Worm (Caenorhabditis elegans) whole organism, L4/young adult: Measurements from ENCODE around the gene ule-3.

ENCODE experiments used
- W03F9.2 ChIP-seq: fragments of 150-350 bp; optimal IDR thresholded peaks from 2 replicates; lab custom pipeline; 2014; ENCODE audit warnings: missing biosample characterization, missing genetic modification characterization
- dao-5 ChIP-seq: sonication (generic microtip); optimal IDR thresholded peaks from 2 replicates; lab custom pipeline; 2016; ENCODE audit warnings: missing genotype, missing genetic modification characterization, moderate library complexity, missing compliant biosample characterization
- him-1 ChIP-seq: sonication (generic microtip); optimal IDR thresholded peaks from 2 replicates; lab custom pipeline; 2016; ENCODE audit warnings: missing genotype, missing genetic modification reagents, missing genetic modification characterization, missing compliant biosample characterization

The ule-3 gene

ce11 chrV:10811763-10812162 lies 18.2 kb downstream of the ule-3 start, which contains the start of gene C29A12.22:
TSS of gene C29A12.22 (plus strand) at chrV:10812063.
- TF ChIP-seq dao-5 (tag; lab: Kevin White, UChicago) = no peak
- TF ChIP-seq him-1 (tag; lab: Kevin White, UChicago) = no peak
- no peak for TF ChIP-seq W03F9.2 (tag; lab: Kevin White, UChicago)

- TF ChIP-seq W03F9.2 (tag; lab: Kevin White, UChicago) (peak; percentile 21), him-1 (tag; lab: Kevin White, UChicago) (no peak), dao-5 (tag; lab: Kevin White, UChicago) (no peak)
These were observed 20.0 kb downstream of the ule-3 start, which contains the start of the genes C29A12.1 and lig-1 for ce11 chrV:10813425-10814156. TSS of gene C29A12.1 (minus strand) at chrV:10813487. TSS of gene lig-1 (plus strand) at chrV:10814106.

ce11 chrV:10814333-10814732 lies 20.7 kb downstream of the ule-3 start:
- no peak for TF ChIP-seq him-1 (tag; lab: Kevin White, UChicago)
- TF ChIP-seq W03F9.2 (tag; lab: Kevin White, UChicago) = no peak
- no peak for TF ChIP-seq dao-5 (tag; lab: Kevin White, UChicago)

ce11 chrV:10816831-10817230 lies 23.2 kb downstream of the ule-3 start:
- TF ChIP-seq dao-5 (tag; lab: Kevin White, UChicago) = no peak
- no peak for TF ChIP-seq him-1 (tag; lab: Kevin White, UChicago)
- no peak for TF ChIP-seq W03F9.2 (tag; lab: Kevin White, UChicago)

- no peak for TF ChIP-seq him-1 (tag; lab: Kevin White, UChicago)
- TF ChIP-seq W03F9.2 (tag; lab: Kevin White, UChicago) = no peak
- TF ChIP-seq dao-5 (tag; lab: Kevin White, UChicago) = no peak
These were observed 24.9 kb downstream of the ule-3 start for ce11 chrV:10818498-10818897.

ce11 chrV:10824711-10825110 lies 31.1 kb downstream of the ule-3 start, which contains the start of gene nrx-1:
TSS of gene nrx-1 (plus strand) at chrV:10825011.
- TF ChIP-seq him-1 (tag; lab: Kevin White, UChicago) (no peak), dao-5 (tag; lab: Kevin White, UChicago) (no peak)

- no peak for TF ChIP-seq dao-5 (tag; lab: Kevin White, UChicago)
- no peak for TF ChIP-seq him-1 (tag; lab: Kevin White, UChicago)
- TF ChIP-seq W03F9.2 (tag; lab: Kevin White, UChicago) = no peak
These were observed 39.3 kb downstream of the ule-3 start for ce11 chrV:10832862-10833261.

ce11 chrV:10834682-10835219 lies 41.2 kb downstream of the ule-3 start:
- TF ChIP-seq W03F9.2 (tag; lab: Kevin White, UChicago) = no peak
- TF ChIP-seq dao-5 (tag; lab: Kevin White, UChicago) = no peak
- TF ChIP-seq him-1 (tag; lab: Kevin White, UChicago) = no peak

ce11 chrV:10838204-10838603 lies 44.6 kb downstream of the ule-3 start:
- no peak for TF ChIP-seq him-1 (tag; lab: Kevin White, UChicago)
- no peak for TF ChIP-seq W03F9.2 (tag; lab: Kevin White, UChicago)
- no peak for TF ChIP-seq dao-5 (tag; lab: Kevin White, UChicago)

ce11 chrV:10839398-10839797 lies 45.8 kb downstream of the ule-3 start:
- no peak for TF ChIP-seq dao-5 (tag; lab: Kevin White, UChicago)
- no peak for TF ChIP-seq W03F9.2 (tag; lab: Kevin White, UChicago)
- no peak for TF ChIP-seq him-1 (tag; lab: Kevin White, UChicago)
